Worm (Caenorhabditis elegans) whole organism, L4/young adult: ENCODE results near the gene clec-243.

Experiments used
- W03F9.2 ChIP-seq: fragments of 150-350 bp; optimal IDR thresholded peaks from 2 replicates; lab custom pipeline; 2014; ENCODE audit warnings: missing biosample characterization, missing genetic modification characterization
- dao-5 ChIP-seq: sonication (generic microtip); optimal IDR thresholded peaks from 2 replicates; lab custom pipeline; 2016; ENCODE audit warnings: missing genotype, missing genetic modification characterization, moderate library complexity, missing compliant biosample characterization
- him-1 ChIP-seq: sonication (generic microtip); optimal IDR thresholded peaks from 2 replicates; lab custom pipeline; 2016; ENCODE audit warnings: missing genotype, missing genetic modification reagents, missing genetic modification characterization, missing compliant biosample characterization

- no peak for TF ChIP-seq W03F9.2 (tag; lab: Kevin White, UChicago)
- no peak for TF ChIP-seq him-1
- no peak for TF ChIP-seq dao-5 (tag; lab: Kevin White, UChicago)
These were observed 40.8 kb downstream of the clec-243 start, which contains the start of gene Y68A4A.13 for ce11 chrV:17208045-17208444.
